Worm (Caenorhabditis elegans) whole organism, young adult: Measurements from ENCODE around the gene Y37E11AL.12.

ENCODE experiments used
- Y53F4B.3 ChIP-seq: fragments of 200-800 bp; sonication (Bioruptor generic); IDR thresholded peaks from 2 replicates; pipeline ENCODE4 v1.3.6; 2022; ENCODE audit warnings: missing genetic modification reagents, missing genetic modification characterization, missing compliant biosample characterization
- akir-1 ChIP-seq: fragments of 200-800 bp; sonication (Bioruptor generic); optimal IDR thresholded peaks from 2 replicates; lab custom pipeline; 2018; ENCODE audit warnings: mild to moderate bottlenecking, missing genetic modification characterization, moderate library complexity, missing compliant biosample characterization
- aptf-3 ChIP-seq: fragments of 200-800 bp; sonication (Bioruptor generic); IDR thresholded peaks from 2 replicates; pipeline ENCODE4 v1.3.6; 2022; ENCODE audit warnings: missing genetic modification characterization, missing compliant biosample characterization
- ceh-58 ChIP-seq: fragments of 200-800 bp; sonication (Bioruptor generic); IDR thresholded peaks from 2 replicates; pipeline ENCODE4 v1.3.6; 2022; ENCODE audit warnings: missing genetic modification characterization, missing compliant biosample characterization
- die-1 ChIP-seq: sonication (generic microtip); optimal IDR thresholded peaks from 2 replicates; lab custom pipeline; 2016; ENCODE audit warnings: missing genotype, mild to moderate bottlenecking, missing genetic modification characterization, missing compliant biosample characterization
- egrh-3 ChIP-seq: fragments of 200-800 bp; sonication (Bioruptor generic); IDR thresholded peaks from 2 replicates; pipeline ENCODE4 v1.3.6; 2022; ENCODE audit warnings: missing genetic modification reagents, missing genetic modification characterization, missing compliant biosample characterization
- hrde-1 ChIP-seq: sonication (generic microtip); optimal IDR thresholded peaks from 2 replicates; lab custom pipeline; 2016; ENCODE audit warnings: missing genetic modification characterization, mild to moderate bottlenecking, missing compliant biosample characterization, moderate library complexity, missing genotype, missing genetic modification reagents, borderline replicate concordance
- nhr-90 ChIP-seq: sonication (generic microtip); optimal IDR thresholded peaks from 2 replicates; lab custom pipeline; 2016; ENCODE audit warnings: missing genotype, mild to moderate bottlenecking, missing genetic modification characterization, missing compliant biosample characterization
- snpc-4 ChIP-seq, 5 experiments: fragments of 150-350 bp in 1 of 5; sonication (generic microtip) in 4 of 5; optimal IDR thresholded peaks; 2 replicates each; lab custom pipeline; 2014 to 2018; ENCODE audit warnings: missing genetic modification characterization in 5 of 5, missing biosample characterization in 3 of 5, antibody characterized with exemption in 2 of 5, mild to moderate bottlenecking in 2 of 5, missing compliant biosample characterization in 2 of 5, missing genotype in 2 of 5, moderate library complexity in 2 of 5, missing genetic modification reagents in 1 of 5
- unc-130 ChIP-seq: sonication (generic microtip); optimal IDR thresholded peaks from 2 replicates; lab custom pipeline; 2016; ENCODE audit warnings: missing genetic modification reagents, missing genetic modification characterization, missing compliant biosample characterization
- ztf-26 ChIP-seq: sonication (generic microtip); optimal IDR thresholded peaks from 2 replicates; lab custom pipeline; 2017; ENCODE audit warnings: missing genetic modification characterization, missing compliant biosample characterization

- TF ChIP-seq Y53F4B.3 = no peak
- TF ChIP-seq unc-130 = no peak
- TF ChIP-seq aptf-3 (GFP tag; lab: Robert Waterston, UW) = no peak
- no peak for TF ChIP-seq die-1 (tag; lab: Kevin White, UChicago)
- TF ChIP-seq egrh-3 (GFP tag; lab: Robert Waterston, UW) = no peak
- TF ChIP-seq ztf-26 (tag; lab: Kevin White, UChicago) = no peak
- no peak for TF ChIP-seq nhr-90 (tag; lab: Kevin White, UChicago)
- TF ChIP-seq akir-1 (GFP tag; lab: Kevin White, UChicago) = no peak
- no peak for TF ChIP-seq hrde-1
- TF ChIP-seq ceh-58 (GFP tag; lab: Robert Waterston, UW) = no peak
- TF ChIP-seq snpc-4 (GFP tag; optimal IDR thresholded peaks at IDR 0.05; lab: Kevin White, UChicago) = no peak
- TF ChIP-seq snpc-4 (tag; optimal IDR thresholded peaks at IDR 0.05; lab: Kevin White, UChicago) = no peak
These were observed at the start of gene Y37E11AL.12 for ce11 chrIV:3701892-3702291.
